Fruit fly (Drosophila melanogaster): ENCODE measurements around the gene CG13994.

Gene CG13994

dm6 chr2L:6088371-6089365 lies 25.9 kb downstream of the CG13994 start (continued):
- TF ChIP-seq lola (GFP tag; optimal IDR thresholded peaks at IDR 0.05) (peak in 1 of 3 experiments; percentile 2), CG8944 (GFP tag; optimal IDR thresholded peaks at IDR 0.05) (no peak), gsb-n (tag; optimal IDR thresholded peaks at IDR 0.05) (no peak), ara (GFP tag; IDR thresholded peaks at IDR 0.05) (peak; percentile 57), Dref (GFP tag; IDR thresholded peaks at IDR 0.05) (no peak), tll (GFP tag; optimal IDR thresholded peaks at IDR 0.05) (peak in 1 of 2 experiments; percentile 91), TFAM (GFP tag; optimal IDR thresholded peaks at IDR 0.05) (no peak), corto (GFP tag; optimal IDR thresholded peaks at IDR 0.05) (no peak), so (GFP tag; IDR thresholded peaks at IDR 0.05) (peak; percentile 52; the same call in 2 of the 3 replicates), CG6765 (GFP tag; optimal IDR thresholded peaks at IDR 0.05) (peak; percentile 38), mam (GFP tag; optimal IDR thresholded peaks at IDR 0.05) (peak; percentile 40), CG14965 (GFP tag; optimal IDR thresholded peaks at IDR 0.05; ENCODE audit: borderline replicate concordance) (no peak), unpg (GFP tag; optimal IDR thresholded peaks at IDR 0.05) (peak; percentile 6), Hr51 (GFP tag; optimal IDR thresholded peaks at IDR 0.05) (peak in 1 of 2 experiments; percentile 13), Xrp1 (GFP tag; IDR thresholded peaks at IDR 0.05) (0 out of 2 replicates have a peak, but pooled peaks have one; percentile 5), CG2120 (GFP tag; optimal IDR thresholded peaks at IDR 0.05) (peak; percentile 68), Awh (GFP tag; IDR thresholded peaks at IDR 0.05) (peak; percentile 55; the same call in 1 of the 2 replicates), dimm (GFP tag; IDR thresholded peaks at IDR 0.05) (no peak), Ravus (GFP tag; IDR thresholded peaks at IDR 0.05) (no peak), Blimp-1 (GFP tag; optimal IDR thresholded peaks at IDR 0.05) (peak; percentile 97), CG12219 (GFP tag; optimal IDR thresholded peaks at IDR 0.05) (no peak), Camta (GFP tag; optimal IDR thresholded peaks at IDR 0.05) (no peak), CG17912 (GFP tag; optimal IDR thresholded peaks at IDR 0.05) (peak; percentile 43), hth (optimal IDR thresholded peaks at IDR 0.05) (no peak), Oaz (GFP tag; IDR thresholded peaks at IDR 0.05) (no peak), Chrac-16 (GFP tag; optimal IDR thresholded peaks at IDR 0.05) (no peak), CG6654 (GFP tag; optimal IDR thresholded peaks at IDR 0.05) (no peak), Side (GFP tag; optimal IDR thresholded peaks at IDR 0.05) (peak; percentile 44), MESR4 (GFP tag; optimal IDR thresholded peaks at IDR 0.05) (no peak), Bdp1 (GFP tag; optimal IDR thresholded peaks at IDR 0.05) (no peak), CG31441 (GFP tag; IDR thresholded peaks at IDR 0.05) (0 out of 2 replicates have a peak, but pooled peaks have one; percentile 13), Med (GFP tag) (peak; percentile 97), crp (GFP tag; optimal IDR thresholded peaks at IDR 0.05) (peak in 1 of 2 experiments; percentile 1), CG42726 (GFP tag; IDR thresholded peaks at IDR 0.05; ENCODE audit: partially characterized antibody) (peak; percentile 100), Optix (GFP tag; IDR thresholded peaks at IDR 0.05) (no peak), CG13296 (GFP tag; optimal IDR thresholded peaks at IDR 0.05) (peak; percentile 2), ewg (GFP tag; optimal IDR thresholded peaks at IDR 0.05) (peak; percentile 63), Dfd (GFP tag; optimal IDR thresholded peaks at IDR 0.05) (no peak), row (GFP tag; IDR thresholded peaks at IDR 0.05) (peak; percentile 14; the same call in 2 of the 3 replicates), CG15696 (tag; optimal IDR thresholded peaks at IDR 0.05) (peak; percentile 1), exex (tag; optimal IDR thresholded peaks at IDR 0.05) (peak; percentile 6), ttk (GFP tag; IDR thresholded peaks at IDR 0.05) (peak; percentile 18; the same call in 1 of the 2 replicates), vvl (GFP tag; IDR thresholded peaks at IDR 0.05) (peak; percentile 61), CG10654 (GFP tag; optimal IDR thresholded peaks at IDR 0.05) (no peak), CG6813 (GFP tag; optimal IDR thresholded peaks at IDR 0.05) (peak; percentile 42), CG9215 (GFP tag; IDR thresholded peaks at IDR 0.05) (no peak), knrl (GFP tag; IDR thresholded peaks at IDR 0.05; ENCODE audit: partially characterized antibody) (peak; percentile 50; the same call in 2 of the 3 replicates)

Measured in whole organism, embryonic.